Fruit fly (Drosophila melanogaster) ovary, adult (tissue): ENCODE measurements around the gene Prp4k.

Source experiments
- CG17801 ChIP-seq: fragments of 200-800 bp; optimal IDR thresholded peaks from 2 replicates; lab custom pipeline; 2019; ENCODE audit warnings: missing biosample characterization, mild to moderate bottlenecking, missing genetic modification characterization, moderate library complexity; ENCODE audit not compliant: partially characterized antibody

Gene Prp4k

dm6 chr3L:217480-218118 is 6.3 kb upstream of the Prp4k start, which contains the start of gene CG13877:
TSS of gene CG13877 (plus strand) at chr3L:218068.
- no peak for TF ChIP-seq CG17801

- TF ChIP-seq CG17801 = no peak
Measured at dm6 chr3L:216325-216724, 5.1 kb upstream of the Prp4k start, which contains the start of gene Kaz1-ORFB. TSS of gene Kaz1-ORFB (plus strand) at chr3L:216625.

- peak; percentile 11 for TF ChIP-seq CG17801
Measured at dm6 chr3L:212520-212919, 1.3 kb upstream of the Prp4k start, which contains the start of the genes thoc7 and Dis3l2. TSS of gene thoc7 (minus strand) at chr3L:212687. TSS of gene Dis3l2 (plus strand) at chr3L:212709.

dm6 chr3L:205723-206284 is 5.5 kb downstream of the Prp4k start, which contains the start of the genes Gk1 and CG13876:
TSS of gene Gk1 (minus strand) at chr3L:205844.
TSS of gene CG13876 (plus strand) at chr3L:206134.
- peak; percentile 99 for TF ChIP-seq CG17801

- no peak for TF ChIP-seq CG17801
Measured at dm6 chr3L:203536-204135, 7.6 kb downstream of the Prp4k start, which contains the start of gene NitFhit. TSS of gene NitFhit (plus strand) at chr3L:203730.

- peak; percentile 76 for TF ChIP-seq CG17801
Measured at dm6 chr3L:199754-200596, 11.3 kb downstream of the Prp4k start, which contains the start of the genes rno and mri. TSS of gene rno (minus strand) at chr3L:199762. TSS of gene mri (plus strand) at chr3L:200174.

dm6 chr3L:199050-199745 is 12.1 kb downstream of the Prp4k start:
- TF ChIP-seq CG17801 = no peak

dm6 chr3L:184251-184650 is 27.0 kb downstream of the Prp4k start, which contains the start of the genes CG34140, Mkp and Mtch:
TSS of gene CG34140 (minus strand) at chr3L:184424.
TSS of gene Mkp (minus strand) at chr3L:184540.
TSS of gene Mtch (plus strand) at chr3L:184626.
- TF ChIP-seq CG17801 = peak; percentile 87

dm6 chr3L:180262-180543 is 31.1 kb downstream of the Prp4k start:
- TF ChIP-seq CG17801 = peak; percentile 16

- no peak for TF ChIP-seq CG17801
Measured at dm6 chr3L:179490-180261, 31.6 kb downstream of the Prp4k start, which contains the start of gene CG13875. TSS of gene CG13875 (plus strand) at chr3L:179923.

- TF ChIP-seq CG17801 = no peak
Measured at dm6 chr3L:178913-179488, 32.3 kb downstream of the Prp4k start, which contains the start of gene Vdup1. TSS of gene Vdup1 (minus strand) at chr3L:178963.

- no peak for TF ChIP-seq CG17801
Measured at dm6 chr3L:178445-178844, 32.8 kb downstream of the Prp4k start.

dm6 chr3L:177938-178337 is 33.3 kb downstream of the Prp4k start:
- TF ChIP-seq CG17801 = no peak

dm6 chr3L:175949-176348 is 35.3 kb downstream of the Prp4k start, which contains the start of gene CG7049:
TSS of gene CG7049 (minus strand) at chr3L:176228.
- TF ChIP-seq CG17801 = peak; percentile 43
